Worm (Caenorhabditis elegans): ENCODE measurements around the gene pqn-42.

pqn-42 gene

DNA sequence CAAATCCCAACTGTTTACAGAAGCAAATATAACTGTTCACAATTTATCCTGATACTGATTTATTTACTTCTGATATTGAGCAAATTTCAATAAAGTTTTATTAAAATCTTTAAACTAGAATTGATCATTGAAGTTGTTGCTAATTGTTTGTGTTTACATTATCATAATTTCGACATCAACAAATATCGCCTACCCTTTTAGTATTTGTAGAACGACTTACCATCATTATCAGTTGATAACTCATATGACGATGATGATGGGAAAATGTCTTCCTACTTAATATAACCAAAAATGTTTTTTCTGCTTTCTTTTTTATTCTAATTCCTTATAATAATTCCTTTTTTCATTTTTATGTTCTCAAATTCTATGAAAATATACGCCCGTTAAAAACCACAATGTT is 38.1 kb downstream of the pqn-42 start:
- no peak for TF ChIP-seq nhr-11 (tag; optimal IDR thresholded peaks at IDR 0.05)
- TF ChIP-seq R02D3.7 (tag; optimal IDR thresholded peaks at IDR 0.05), result no peak
- TF ChIP-seq ztf-1 (GFP tag; conservative IDR thresholded peaks at IDR 0.05), result no peak
- TF ChIP-seq snpc-4 (tag; optimal IDR thresholded peaks at IDR 0.05), result no peak
- no peak for TF ChIP-seq ceh-82 (tag; optimal IDR thresholded peaks at IDR 0.05)
- no peak for TF ChIP-seq ztf-11 (tag; optimal IDR thresholded peaks at IDR 0.05)
- peak; percentile 76 for TF ChIP-seq nhr-129 (tag; optimal IDR thresholded peaks at IDR 0.05)
- no peak for TF ChIP-seq lsy-2 (tag; optimal IDR thresholded peaks at IDR 0.05)
- no peak for TF ChIP-seq lin-39 (tag; optimal IDR thresholded peaks at IDR 0.05)
- no peak for TF ChIP-seq lin-11 (tag; optimal IDR thresholded peaks at IDR 0.05)
- TF ChIP-seq crh-2 (tag; optimal IDR thresholded peaks at IDR 0.05), result peak; percentile 2
- peak; percentile 38 for TF ChIP-seq fos-1 (tag; optimal IDR thresholded peaks at IDR 0.05)
- TF ChIP-seq gmeb-1 (tag; optimal IDR thresholded peaks at IDR 0.05), result peak; percentile 1
- TF ChIP-seq F13H6.1 (tag; optimal IDR thresholded peaks at IDR 0.05), result no peak
- no peak for TF ChIP-seq peb-1 (tag; optimal IDR thresholded peaks at IDR 0.05)
- no peak for TF ChIP-seq sma-3 (GFP tag; optimal IDR thresholded peaks at IDR 0.05)
- no peak for TF ChIP-seq mdl-1 (tag; optimal IDR thresholded peaks at IDR 0.05)
- TF ChIP-seq nhr-23 (tag; optimal IDR thresholded peaks at IDR 0.05), result no peak

DNA sequence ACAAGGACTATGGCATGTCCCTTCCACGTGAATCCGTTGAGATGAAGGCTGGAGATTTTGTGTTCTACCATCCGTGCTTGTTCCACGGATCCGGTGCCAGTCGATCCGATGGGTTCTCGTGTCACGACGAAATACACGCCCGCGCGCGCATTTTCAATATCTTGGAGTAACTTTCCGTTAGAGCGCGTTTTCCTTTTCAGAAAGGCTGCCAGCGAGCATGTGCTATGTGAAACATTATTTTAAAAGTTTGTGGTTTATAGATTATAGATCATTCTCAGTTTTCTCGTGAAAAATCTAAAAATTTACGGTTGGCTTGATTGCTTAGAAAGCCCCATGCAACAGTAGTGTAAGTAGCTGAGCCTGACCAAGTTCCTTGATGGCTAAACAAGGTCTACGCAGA is 39.9 kb downstream of the pqn-42 start, which contains the start of gene fbxc-20:
Gene fbxc-20 (plus strand): TSS at position 301 of the 400 bp plus-strand sequence.
- TF ChIP-seq mdl-1 (tag; optimal IDR thresholded peaks at IDR 0.05), result no peak

DNA sequence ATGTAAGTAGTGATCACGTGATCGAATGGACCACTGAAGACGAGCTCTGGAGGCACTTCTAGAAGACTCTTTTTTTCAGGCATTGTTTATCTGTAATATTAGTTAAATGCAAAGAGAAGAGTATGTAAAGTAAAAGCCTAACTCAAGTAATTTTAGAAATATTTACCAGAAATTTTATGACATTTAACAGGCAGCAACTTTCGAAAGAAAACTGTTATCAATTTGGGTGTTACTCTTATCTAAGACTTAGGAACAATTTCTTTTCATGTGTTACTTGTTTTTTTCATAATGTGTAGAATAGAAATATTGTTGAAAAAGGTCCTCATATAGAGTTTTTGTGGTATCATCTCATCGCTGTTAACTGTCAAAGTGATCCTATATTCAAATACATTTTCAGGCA is 40.9 kb downstream of the pqn-42 start, which contains the start of the genes F42G2.5 and F42G2.7:
Gene F42G2.5 (minus strand): TSS at position 101 of the 400 bp plus-strand sequence.
Gene F42G2.7 (plus strand): TSS at position 270 of the 400 bp plus-strand sequence.
- peak; percentile 5 for TF ChIP-seq gmeb-1 (tag; optimal IDR thresholded peaks at IDR 0.05)
- TF ChIP-seq dmd-4 (tag; optimal IDR thresholded peaks at IDR 0.05), result no peak
- peak; percentile 32 for TF ChIP-seq fos-1 (tag; optimal IDR thresholded peaks at IDR 0.05)

DNA sequence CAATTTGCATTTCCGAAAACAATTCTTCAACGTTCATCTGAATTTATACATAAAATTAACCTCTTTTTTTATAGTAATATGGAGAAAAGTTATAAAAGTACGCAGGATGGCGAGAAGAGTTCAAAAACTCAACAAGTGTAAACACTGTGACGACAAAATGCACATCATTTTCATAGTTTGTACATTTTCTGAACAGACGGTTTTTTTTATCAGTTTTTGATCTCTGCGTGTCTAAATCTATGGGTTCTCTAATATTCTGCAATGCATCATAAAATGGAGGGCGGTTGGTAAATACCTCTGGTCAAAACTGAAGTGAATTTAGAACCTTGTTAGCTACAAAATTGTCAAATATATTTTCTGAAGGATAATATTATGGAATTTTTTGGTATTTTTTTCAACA is 43.3 kb downstream of the pqn-42 start, which contains the start of gene fbxa-4:
Gene fbxa-4 (minus strand): TSS at position 93 of the 400 bp plus-strand sequence.
- TF ChIP-seq fos-1 (tag; optimal IDR thresholded peaks at IDR 0.05), result peak; percentile 37
- peak; percentile 5 for TF ChIP-seq crh-2 (tag; optimal IDR thresholded peaks at IDR 0.05)
- no peak for TF ChIP-seq nhr-6 (tag; optimal IDR thresholded peaks at IDR 0.05)
- TF ChIP-seq gmeb-1 (tag; optimal IDR thresholded peaks at IDR 0.05), result peak; percentile 6

DNA sequence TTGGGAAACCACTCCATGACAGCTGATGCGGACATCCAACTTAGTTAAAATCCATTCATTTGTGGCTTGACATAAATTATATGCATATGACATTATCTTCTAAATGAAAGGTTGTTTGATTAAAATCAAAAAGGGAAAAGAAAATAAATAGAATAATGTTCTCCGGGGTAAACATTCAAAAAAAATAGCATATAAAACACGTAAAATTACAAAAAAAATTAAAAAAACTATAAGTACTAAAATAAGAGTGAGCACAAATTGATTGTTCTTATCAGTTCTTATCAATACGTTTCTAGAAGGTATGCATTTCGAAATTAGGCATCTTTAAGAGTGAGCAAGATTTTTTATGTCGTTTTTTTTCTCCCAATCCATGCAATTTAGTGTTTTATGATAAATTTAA is 46.1 kb downstream of the pqn-42 start, which contains the start of gene fbxa-182:
Gene fbxa-182 (minus strand): TSS at position 101 of the 400 bp plus-strand sequence.
- TF ChIP-seq ceh-16 (tag; optimal IDR thresholded peaks at IDR 0.05) (no peak), F13H6.1 (tag; optimal IDR thresholded peaks at IDR 0.05) (no peak), unc-55 (GFP tag; optimal IDR thresholded peaks at IDR 0.05) (no peak), nhr-21 (tag; optimal IDR thresholded peaks at IDR 0.05) (no peak), nhr-11 (tag; optimal IDR thresholded peaks at IDR 0.05) (no peak), nhr-129 (tag; optimal IDR thresholded peaks at IDR 0.05) (no peak), ZK546.5 (tag; optimal IDR thresholded peaks at IDR 0.05) (no peak), sem-4 (tag; optimal IDR thresholded peaks at IDR 0.05) (no peak)

DNA sequence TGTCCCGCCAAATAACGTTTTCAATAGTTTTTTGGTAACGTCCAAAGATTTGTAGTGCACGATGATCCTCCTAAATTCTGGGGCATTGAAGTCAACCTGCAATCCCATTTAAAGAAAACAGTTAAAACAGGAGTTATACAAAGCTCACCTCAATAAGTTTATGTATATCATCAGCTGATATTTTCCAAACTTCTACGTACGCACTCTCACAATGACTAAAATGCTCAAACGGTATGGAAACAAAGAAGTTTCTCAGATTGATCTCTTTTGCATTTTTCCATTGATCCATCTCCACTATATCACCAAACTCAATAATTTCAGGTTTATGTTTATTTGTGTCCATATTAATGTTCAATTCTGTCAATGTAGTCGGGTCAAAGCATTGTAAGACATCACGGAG is 47.2 kb downstream of the pqn-42 start:
- TF ChIP-seq lin-11 (tag; optimal IDR thresholded peaks at IDR 0.05), result no peak
- no peak for TF ChIP-seq mbf-1 (tag; optimal IDR thresholded peaks at IDR 0.05)
- TF ChIP-seq peb-1 (tag; optimal IDR thresholded peaks at IDR 0.05), result no peak
- TF ChIP-seq ama-1 (optimal IDR thresholded peaks at IDR 0.05), result no peak
- TF ChIP-seq alr-1 (tag; optimal IDR thresholded peaks at IDR 0.05), result no peak
- TF ChIP-seq nhr-77 (tag; optimal IDR thresholded peaks at IDR 0.05), result no peak
- TF ChIP-seq sma-3 (GFP tag; optimal IDR thresholded peaks at IDR 0.05), result no peak
- TF ChIP-seq sem-4 (tag; optimal IDR thresholded peaks at IDR 0.05), result no peak
- TF ChIP-seq unc-62 (GFP tag; optimal IDR thresholded peaks at IDR 0.05), result no peak
- no peak for TF ChIP-seq mdl-1 (tag; optimal IDR thresholded peaks at IDR 0.05)
- TF ChIP-seq fos-1 (tag; optimal IDR thresholded peaks at IDR 0.05), result no peak

DNA sequence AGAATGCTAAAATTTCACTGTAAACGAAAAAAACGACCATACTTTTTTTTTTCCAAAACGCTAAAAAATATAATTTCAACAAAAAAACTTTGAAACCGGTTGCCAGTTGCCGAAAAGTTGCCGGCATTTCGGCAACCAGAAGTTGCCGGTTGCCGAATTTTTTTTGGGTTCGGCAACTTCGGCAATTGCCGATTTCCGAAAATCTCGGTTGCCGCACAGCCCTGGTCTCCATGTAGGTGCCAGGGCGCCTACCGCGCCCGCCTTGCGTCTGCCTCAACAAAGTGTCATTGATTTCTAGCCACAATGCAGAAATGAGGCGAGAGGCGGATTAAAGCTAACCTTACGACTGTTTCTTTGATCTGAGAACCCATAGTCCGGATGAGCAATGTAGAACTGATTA is 47.7 kb downstream of the pqn-42 start:
- TF ChIP-seq alr-1 (tag; optimal IDR thresholded peaks at IDR 0.05), result no peak
- no peak for TF ChIP-seq mdl-1 (tag; optimal IDR thresholded peaks at IDR 0.05)
- TF ChIP-seq lsy-2 (tag; optimal IDR thresholded peaks at IDR 0.05), result no peak
- TF ChIP-seq nhr-11 (tag; optimal IDR thresholded peaks at IDR 0.05), result no peak
- no peak for TF ChIP-seq ztf-1 (GFP tag; conservative IDR thresholded peaks at IDR 0.05)

Data from whole organism, L2 larva.